Worm (Caenorhabditis elegans) whole organism, L3 larva: ENCODE results near the gene F19H6.5.
A peak's percentile ranks its signal among the peaks of the same experiment; 100 is the strongest.

Source experiments
- aly-2 ChIP-seq: fragments of 150-350 bp; optimal IDR thresholded peaks from 2 replicates; lab custom pipeline; 2014; ENCODE audit warnings: missing biosample characterization, missing genetic modification characterization
- ama-1 ChIP-seq: fragments of 150-350 bp; optimal IDR thresholded peaks from 2 replicates; lab custom pipeline; 2018
- ceh-28 ChIP-seq: fragments of 150-350 bp; optimal IDR thresholded peaks from 2 replicates; lab custom pipeline; 2014; ENCODE audit warnings: missing biosample characterization, missing genetic modification reagents, missing genetic modification characterization
- ceh-82 ChIP-seq: fragments of 150-350 bp; optimal IDR thresholded peaks from 2 replicates; lab custom pipeline; 2014; ENCODE audit warnings: missing biosample characterization, missing genetic modification characterization
- ceh-9 ChIP-seq: sonication (generic microtip); optimal IDR thresholded peaks from 2 replicates; lab custom pipeline; 2018; ENCODE audit warnings: missing biosample characterization, missing genetic modification characterization
- daf-12 ChIP-seq: fragments of 150-350 bp; optimal IDR thresholded peaks from 2 replicates; lab custom pipeline; 2014; ENCODE audit warnings: missing biosample characterization, missing genetic modification reagents, missing genetic modification characterization
- egl-27 ChIP-seq: sonication (generic microtip); optimal IDR thresholded peaks from 4 replicates; lab custom pipeline; 2017; ENCODE audit warnings: missing biosample characterization, missing genetic modification reagents, missing genetic modification characterization
- egl-5 ChIP-seq: fragments of 150-350 bp; optimal IDR thresholded peaks from 2 replicates; lab custom pipeline; 2017; ENCODE audit warnings: missing biosample characterization, missing genetic modification reagents, missing genetic modification characterization, inconsistent platforms
- elt-1 ChIP-seq: fragments of 150-350 bp; optimal IDR thresholded peaks from 2 replicates; lab custom pipeline; 2014; ENCODE audit warnings: missing biosample characterization, missing genetic modification characterization
- elt-2 ChIP-seq: sonication (generic microtip); optimal IDR thresholded peaks from 2 replicates; lab custom pipeline; 2016; ENCODE audit warnings: missing genetic modification reagents, mild to moderate bottlenecking, missing genetic modification characterization, missing compliant biosample characterization
- elt-3 ChIP-seq, 3 experiments: fragments of 150-350 bp in 1 of 3; sonication (generic microtip) in 2 of 3; optimal IDR thresholded peaks; 2 replicates in 2 of 3; 4 replicates in 1 of 3; lab custom pipeline; 2014 to 2017; ENCODE audit warnings: missing biosample characterization in 3 of 3, missing genetic modification characterization in 3 of 3
- fkh-10 ChIP-seq: sonication (generic microtip); optimal IDR thresholded peaks from 2 replicates; lab custom pipeline; 2017; ENCODE audit warnings: missing biosample characterization, missing genetic modification reagents, missing genetic modification characterization
- fkh-2 ChIP-seq: fragments of 150-350 bp; optimal IDR thresholded peaks from 2 replicates; lab custom pipeline; 2014; ENCODE audit warnings: missing biosample characterization, missing genetic modification reagents, missing genetic modification characterization
- fos-1 ChIP-seq: fragments of 150-350 bp; optimal IDR thresholded peaks from 2 replicates; lab custom pipeline; 2014; ENCODE audit warnings: missing biosample characterization, missing genetic modification characterization
- jun-1 ChIP-seq: fragments of 150-350 bp; optimal IDR thresholded peaks from 2 replicates; lab custom pipeline; 2014; ENCODE audit warnings: missing biosample characterization, missing genetic modification reagents, missing genetic modification characterization
- lin-39 ChIP-seq: fragments of 150-350 bp; optimal IDR thresholded peaks from 2 replicates; lab custom pipeline; 2018; ENCODE audit warnings: missing biosample characterization, missing genetic modification reagents, missing genetic modification characterization
- lsy-12 ChIP-seq: sonication (generic microtip); optimal IDR thresholded peaks from 2 replicates; lab custom pipeline; 2016; ENCODE audit warnings: mild to moderate bottlenecking, missing genetic modification characterization, missing compliant biosample characterization
- mdl-1 ChIP-seq: fragments of 150-350 bp; optimal IDR thresholded peaks from 2 replicates; lab custom pipeline; 2014; ENCODE audit warnings: missing biosample characterization, missing genetic modification characterization
- mml-1 ChIP-seq: fragments of 150-350 bp; sonication (generic microtip); optimal IDR thresholded peaks from 3 replicates; lab custom pipeline; 2014; ENCODE audit warnings: missing biosample characterization, missing genetic modification characterization
- nhr-11 ChIP-seq: fragments of 150-350 bp; optimal IDR thresholded peaks from 2 replicates; lab custom pipeline; 2014; ENCODE audit warnings: missing biosample characterization, missing genetic modification characterization
- nhr-23 ChIP-seq: fragments of 150-350 bp; optimal IDR thresholded peaks from 2 replicates; lab custom pipeline; 2014; ENCODE audit warnings: missing biosample characterization, missing genetic modification reagents, missing genetic modification characterization
- nhr-237 ChIP-seq: fragments of 150-350 bp; optimal IDR thresholded peaks from 2 replicates; lab custom pipeline; 2014; ENCODE audit warnings: missing biosample characterization, missing genetic modification characterization
- nhr-25 ChIP-seq: sonication (generic microtip); optimal IDR thresholded peaks from 2 replicates; lab custom pipeline; 2017; ENCODE audit warnings: missing biosample characterization, missing genetic modification characterization
- nhr-28 ChIP-seq: fragments of 150-350 bp; optimal IDR thresholded peaks from 2 replicates; lab custom pipeline; 2014; ENCODE audit warnings: missing biosample characterization, missing genetic modification characterization
- nhr-43 ChIP-seq: sonication (generic microtip); optimal IDR thresholded peaks from 2 replicates; lab custom pipeline; 2016; ENCODE audit warnings: mild to moderate bottlenecking, missing genetic modification characterization, missing compliant biosample characterization; ENCODE audit not compliant: poor library complexity, severe bottlenecking
- nhr-67 ChIP-seq: fragments of 150-350 bp; optimal IDR thresholded peaks from 2 replicates; lab custom pipeline; 2014; ENCODE audit warnings: missing biosample characterization, missing genetic modification characterization
- nhr-76 ChIP-seq: fragments of 150-350 bp; sonication (generic microtip); optimal IDR thresholded peaks from 5 replicates; lab custom pipeline; 2014; ENCODE audit warnings: missing biosample characterization, missing genetic modification characterization
- nhr-77 ChIP-seq: fragments of 150-350 bp; optimal IDR thresholded peaks from 2 replicates; lab custom pipeline; 2014; ENCODE audit warnings: missing biosample characterization, missing genetic modification characterization
- pqm-1 ChIP-seq: fragments of 150-350 bp; optimal IDR thresholded peaks from 2 replicates; lab custom pipeline; 2017; ENCODE audit warnings: missing biosample characterization, missing genetic modification characterization, inconsistent platforms
- sea-2 ChIP-seq: fragments of 150-350 bp; sonication (generic microtip); optimal IDR thresholded peaks from 4 replicates; lab custom pipeline; 2014; ENCODE audit warnings: missing biosample characterization, missing genetic modification reagents, missing genetic modification characterization
- skn-1 ChIP-seq: fragments of 150-350 bp; optimal IDR thresholded peaks from 2 replicates; lab custom pipeline; 2014; ENCODE audit warnings: missing biosample characterization, missing genetic modification characterization
- snpc-4 ChIP-seq: fragments of 150-350 bp; optimal IDR thresholded peaks from 2 replicates; lab custom pipeline; 2014; ENCODE audit warnings: missing biosample characterization, missing genetic modification characterization
- tbx-2 ChIP-seq: sonication (generic microtip); optimal IDR thresholded peaks from 2 replicates; lab custom pipeline; 2016; ENCODE audit warnings: mild to moderate bottlenecking, missing genetic modification characterization, missing compliant biosample characterization
- unc-62 ChIP-seq: fragments of 150-350 bp; sonication (generic microtip); optimal IDR thresholded peaks from 4 replicates; lab custom pipeline; 2014; ENCODE audit warnings: missing biosample characterization, missing genetic modification reagents, missing genetic modification characterization
- ztf-4 ChIP-seq: fragments of 150-350 bp; optimal IDR thresholded peaks from 2 replicates; lab custom pipeline; 2014; ENCODE audit warnings: missing biosample characterization, missing genetic modification characterization

The F19H6.5 gene

ce11 chrX:12343279-12343678 lies 21.4 kb downstream of the F19H6.5 start, which contains the start of the genes nspc-9 and nspc-10:
Gene nspc-9 (minus strand): TSS chrX:12343379.
Gene nspc-10 (plus strand): TSS chrX:12343609.
- no peak for TF ChIP-seq ceh-28
- TF ChIP-seq jun-1 (tag; lab: Kevin White, UChicago): no peak
- TF ChIP-seq nhr-67 (tag; lab: Kevin White, UChicago): no peak
- TF ChIP-seq mml-1 (tag; lab: Kevin White, UChicago): no peak
- TF ChIP-seq pqm-1: no peak
- no peak for TF ChIP-seq elt-3 (tag; optimal IDR thresholded peaks at IDR 0.05; lab: Kevin White, UChicago)
- no peak for TF ChIP-seq nhr-11 (tag; lab: Kevin White, UChicago)
- TF ChIP-seq ceh-9 (tag; lab: Kevin White, UChicago): no peak
- no peak for TF ChIP-seq elt-1 (tag; lab: Kevin White, UChicago)
- no peak for TF ChIP-seq tbx-2
- no peak for TF ChIP-seq nhr-77
- TF ChIP-seq fkh-10 (GFP tag; lab: Kevin White, UChicago): no peak
- no peak for TF ChIP-seq snpc-4
- no peak for TF ChIP-seq lin-39 (tag; lab: Kevin White, UChicago)

- TF ChIP-seq ama-1 (lab: Kevin White, UChicago) (no peak), nhr-237 (tag; lab: Kevin White, UChicago) (no peak), snpc-4 (no peak), nhr-76 (tag; lab: Kevin White, UChicago) (no peak), fos-1 (no peak), egl-27 (tag; lab: Kevin White, UChicago) (no peak), skn-1 (tag; lab: Kevin White, UChicago) (no peak), tbx-2 (no peak), nhr-28 (tag; lab: Kevin White, UChicago) (no peak), unc-62 (no peak), fkh-2 (tag; lab: Kevin White, UChicago) (no peak), elt-3 (tag; optimal IDR thresholded peaks at IDR 0.05; lab: Kevin White, UChicago) (no peak), ceh-82 (tag; lab: Kevin White, UChicago) (no peak), fkh-10 (GFP tag; lab: Kevin White, UChicago) (no peak)
Observed at ce11 chrX:12341338-12341737, 23.4 kb downstream of the F19H6.5 start, which contains the start of gene zig-2. Gene zig-2 (minus strand): TSS chrX:12341438.

ce11 chrX:12337846-12338490 lies 26.7 kb downstream of the F19H6.5 start, which contains the start of gene srd-44:
Gene srd-44 (plus strand): TSS chrX:12338440.
- TF ChIP-seq nhr-43 (tag; lab: Kevin White, UChicago) (peak; percentile 10), skn-1 (tag; lab: Kevin White, UChicago) (no peak)

- TF ChIP-seq elt-2 (tag; lab: Kevin White, UChicago): no peak
- TF ChIP-seq, all 47 proteins: peak for 0
Observed at ce11 chrX:12335808-12336207, 28.9 kb downstream of the F19H6.5 start, which contains the start of gene srd-48. Gene srd-48 (plus strand): TSS chrX:12336108.

- TF ChIP-seq nhr-28 (tag; lab: Kevin White, UChicago): no peak
- TF ChIP-seq egl-5 (tag; lab: Kevin White, UChicago): no peak
- no peak for TF ChIP-seq lsy-12 (tag; lab: Kevin White, UChicago)
- TF ChIP-seq snpc-4: no peak
- no peak for TF ChIP-seq sea-2 (GFP tag; lab: Kevin White, UChicago)
- no peak for TF ChIP-seq mdl-1 (tag; lab: Kevin White, UChicago)
- TF ChIP-seq daf-12 (tag; lab: Kevin White, UChicago): no peak
- TF ChIP-seq ztf-4 (tag; lab: Kevin White, UChicago): no peak
- no peak for TF ChIP-seq ceh-28
- no peak for TF ChIP-seq ama-1 (lab: Kevin White, UChicago)
- no peak for TF ChIP-seq nhr-25
- TF ChIP-seq fkh-2 (tag; lab: Kevin White, UChicago): no peak
- no peak for TF ChIP-seq unc-62
- TF ChIP-seq aly-2 (tag; lab: Kevin White, UChicago): no peak
- TF ChIP-seq nhr-23 (tag; lab: Kevin White, UChicago): no peak
Observed at ce11 chrX:12333479-12333878, 31.2 kb downstream of the F19H6.5 start, which contains the start of gene srd-47. Gene srd-47 (plus strand): TSS chrX:12333642.
